Fruit fly (Drosophila melanogaster) whole organism, embryonic: ENCODE measurements around the gene CG34450.

ENCODE experiments used
- ATbp ChIP-seq: fragments of 200-800 bp; sonication (Bioruptor generic); optimal IDR thresholded peaks from 2 replicates; lab custom pipeline; 2017; ENCODE audit warnings: missing biosample characterization, mild to moderate bottlenecking, missing genetic modification characterization, missing genetic modification reagents
- Abd-B ChIP-seq: fragments of 200-800 bp; sonication (Bioruptor generic); optimal IDR thresholded peaks from 2 replicates; lab custom pipeline; 2018; ENCODE audit warnings: missing biosample characterization, mild to moderate bottlenecking, missing genetic modification characterization, moderate library complexity
- Antp ChIP-seq: fragments of 200-800 bp; sonication (Bioruptor generic); optimal IDR thresholded peaks from 3 replicates; lab custom pipeline; 2016; ENCODE audit warnings: missing biosample characterization, missing genetic modification characterization
- CG10209 ChIP-seq: fragments of 200-800 bp; sonication (Bioruptor generic); optimal IDR thresholded peaks from 3 replicates; lab custom pipeline; 2017; ENCODE audit warnings: missing biosample characterization, mild to moderate bottlenecking, missing genetic modification characterization, missing genetic modification reagents
- CG11398 ChIP-seq: fragments of 200-800 bp; sonication (Bioruptor generic); optimal IDR thresholded peaks from 2 replicates; lab custom pipeline; 2016; ENCODE audit warnings: missing biosample characterization, missing genetic modification characterization
- CG12236 ChIP-seq: fragments of 200-800 bp; sonication (Bioruptor generic); optimal IDR thresholded peaks from 2 replicates; lab custom pipeline; 2016; ENCODE audit warnings: missing biosample characterization, missing genetic modification characterization
- CG13775 ChIP-seq: fragments of 200-800 bp; sonication (Bioruptor generic); optimal IDR thresholded peaks from 3 replicates; lab custom pipeline; 2017; ENCODE audit warnings: missing biosample characterization, mild to moderate bottlenecking, missing genetic modification characterization
- CG13894 ChIP-seq: fragments of 200-800 bp; sonication (Bioruptor generic); optimal IDR thresholded peaks from 3 replicates; lab custom pipeline; 2018; ENCODE audit warnings: missing biosample characterization, mild to moderate bottlenecking, missing genetic modification characterization, moderate library complexity
- CG17359 ChIP-seq: fragments of 200-800 bp; sonication (Bioruptor generic); optimal IDR thresholded peaks from 3 replicates; lab custom pipeline; 2018; ENCODE audit warnings: missing biosample characterization, mild to moderate bottlenecking, missing genetic modification characterization, moderate library complexity
- CG17829 ChIP-seq: fragments of 200-800 bp; optimal IDR thresholded peaks from 2 replicates; lab custom pipeline; 2019; ENCODE audit warnings: missing biosample characterization, mild to moderate bottlenecking, missing genetic modification characterization, moderate library complexity
- CG1792 ChIP-seq: fragments of 200-800 bp; sonication (Bioruptor generic); optimal IDR thresholded peaks from 2 replicates; lab custom pipeline; 2016; ENCODE audit warnings: missing biosample characterization, missing genetic modification characterization
- CG18262 ChIP-seq: fragments of 200-800 bp; optimal IDR thresholded peaks from 3 replicates; lab custom pipeline; 2019; ENCODE audit warnings: missing biosample characterization, mild to moderate bottlenecking, missing genetic modification characterization, moderate library complexity
- CG18764 ChIP-seq: fragments of 200-800 bp; sonication (Bioruptor generic); optimal IDR thresholded peaks from 3 replicates; lab custom pipeline; 2016; ENCODE audit warnings: missing biosample characterization, missing genetic modification characterization
- CG2712 ChIP-seq: fragments of 200-800 bp; optimal IDR thresholded peaks from 3 replicates; lab custom pipeline; 2019; ENCODE audit warnings: missing biosample characterization, mild to moderate bottlenecking, missing genetic modification characterization, moderate library complexity
- CG32532 ChIP-seq: fragments of 200-800 bp; sonication (Bioruptor generic); IDR thresholded peaks from 2 replicates; pipeline ENCODE4 v1.3.6; 2022; ENCODE audit warnings: missing biosample characterization, missing genetic modification characterization
- CG34422 ChIP-seq: fragments of 200-800 bp; sonication (Bioruptor generic); IDR thresholded peaks from 3 replicates; pipeline ENCODE4 v1.3.6; 2022; ENCODE audit warnings: missing biosample characterization, missing genetic modification characterization
- CG3847 ChIP-seq: fragments of 200-800 bp; sonication (Bioruptor generic); IDR thresholded peaks from 2 replicates; pipeline ENCODE4 v1.3.6; 2022; ENCODE audit warnings: missing biosample characterization, missing genetic modification characterization
- CG5245 ChIP-seq: fragments of 200-800 bp; sonication (Bioruptor generic); optimal IDR thresholded peaks from 3 replicates; lab custom pipeline; 2016; ENCODE audit warnings: missing biosample characterization, missing genetic modification characterization
- CG7556 ChIP-seq: fragments of 200-800 bp; sonication (Bioruptor generic); optimal IDR thresholded peaks from 2 replicates; lab custom pipeline; 2017; ENCODE audit warnings: missing biosample characterization, mild to moderate bottlenecking, missing genetic modification characterization
- CG7786 ChIP-seq: fragments of 200-800 bp; sonication (Bioruptor generic); optimal IDR thresholded peaks from 2 replicates; lab custom pipeline; 2016; ENCODE audit warnings: missing biosample characterization, missing genetic modification characterization
- CG9437 ChIP-seq: fragments of 200-800 bp; sonication (Bioruptor generic); optimal IDR thresholded peaks from 2 replicates; lab custom pipeline; 2018; ENCODE audit warnings: missing biosample characterization, mild to moderate bottlenecking, missing genetic modification characterization
- Camta ChIP-seq: fragments of 200-800 bp; sonication (Bioruptor generic); optimal IDR thresholded peaks from 2 replicates; lab custom pipeline; 2016; ENCODE audit warnings: missing biosample characterization, missing genetic modification characterization
- Dek ChIP-seq: fragments of 200-800 bp; sonication (Bioruptor generic); optimal IDR thresholded peaks from 3 replicates; lab custom pipeline; 2019; ENCODE audit warnings: missing biosample characterization, mild to moderate bottlenecking, missing genetic modification characterization, moderate library complexity
- E2f2 ChIP-seq: fragments of 200-800 bp; sonication (Bioruptor generic); IDR thresholded peaks from 2 replicates; pipeline ENCODE4 v1.3.6; 2022; ENCODE audit warnings: missing biosample characterization, missing genetic modification characterization
- Ets97D ChIP-seq: fragments of 200-800 bp; sonication (Bioruptor generic); optimal IDR thresholded peaks from 3 replicates; lab custom pipeline; 2016; ENCODE audit warnings: missing biosample characterization, missing genetic modification characterization
- HLH54F ChIP-seq: fragments of 200-800 bp; sonication (Bioruptor generic); optimal IDR thresholded peaks from 3 replicates; lab custom pipeline; 2016; ENCODE audit warnings: missing biosample characterization, missing genetic modification characterization
- Hr3 ChIP-seq: fragments of 200-800 bp; sonication (Bioruptor generic); optimal IDR thresholded peaks from 3 replicates; lab custom pipeline; 2016; ENCODE audit warnings: missing biosample characterization, missing genetic modification characterization
- Hsf ChIP-seq: fragments of 200-800 bp; sonication (Bioruptor generic); optimal IDR thresholded peaks from 3 replicates; lab custom pipeline; 2016; ENCODE audit warnings: missing biosample characterization, missing genetic modification characterization
- Jarid2 ChIP-seq: fragments of 200-800 bp; sonication (Bioruptor generic); optimal IDR thresholded peaks from 3 replicates; lab custom pipeline; 2017; ENCODE audit warnings: mild to moderate bottlenecking, missing biosample characterization, missing genetic modification reagents, missing genetic modification characterization
- NK7.1 ChIP-seq: fragments of 200-800 bp; sonication (Bioruptor generic); optimal IDR thresholded peaks from 3 replicates; lab custom pipeline; 2016; ENCODE audit warnings: missing biosample characterization, missing genetic modification characterization
- NfI ChIP-seq: fragments of 200-800 bp; sonication (Bioruptor generic); optimal IDR thresholded peaks from 3 replicates; lab custom pipeline; 2018; ENCODE audit warnings: missing biosample characterization, mild to moderate bottlenecking, missing genetic modification characterization, moderate library complexity
- Sry-δ ChIP-seq: fragments of 200-800 bp; sonication (Bioruptor generic); optimal IDR thresholded peaks from 2 replicates; lab custom pipeline; 2016; ENCODE audit warnings: missing biosample characterization, missing genetic modification characterization
- Stat92E ChIP-seq, 3 experiments: fragments of >200 bp in 2 of 3; fragments of 200-800 bp in 1 of 3; sonication (Bioruptor generic) in 1 of 3; optimal IDR thresholded peaks; 2 replicates each; lab custom pipeline; 2017 to 2019; ENCODE audit warnings: missing biosample characterization in 3 of 3, missing genetic modification characterization in 3 of 3, mild to moderate bottlenecking in 1 of 3, moderate library complexity in 1 of 3
- ac ChIP-seq: fragments of 200-800 bp; sonication (Bioruptor generic); optimal IDR thresholded peaks from 3 replicates; lab custom pipeline; 2017; ENCODE audit warnings: missing biosample characterization, mild to moderate bottlenecking, missing genetic modification characterization
- amos ChIP-seq: fragments of 200-800 bp; sonication (Bioruptor generic); IDR thresholded peaks from 2 replicates; pipeline ENCODE4 v1.3.6; 2022; ENCODE audit warnings: missing biosample characterization, missing genetic modification characterization; ENCODE audit not compliant: partially characterized antibody
- az2 ChIP-seq: fragments of 200-800 bp; sonication (Bioruptor generic); optimal IDR thresholded peaks from 3 replicates; lab custom pipeline; 2016; ENCODE audit warnings: missing biosample characterization, missing genetic modification characterization
- bab2 ChIP-seq: fragments of 200-800 bp; sonication (Bioruptor generic); optimal IDR thresholded peaks from 2 replicates; lab custom pipeline; 2016; ENCODE audit warnings: missing biosample characterization, missing genetic modification characterization
- bcd ChIP-seq: fragments of 200-800 bp; sonication (Bioruptor generic); optimal IDR thresholded peaks from 2 replicates; lab custom pipeline; 2017; ENCODE audit warnings: missing biosample characterization, mild to moderate bottlenecking, missing genetic modification characterization
- cato ChIP-seq: fragments of 200-800 bp; sonication (Bioruptor generic); optimal IDR thresholded peaks from 2 replicates; lab custom pipeline; 2016; ENCODE audit warnings: missing biosample characterization, missing genetic modification characterization, borderline replicate concordance
- dati ChIP-seq: fragments of 200-800 bp; sonication (Bioruptor generic); IDR thresholded peaks from 2 replicates; pipeline ENCODE4 v1.3.6; 2022; ENCODE audit warnings: missing biosample characterization, missing genetic modification characterization
- dmrt11E ChIP-seq: fragments of 200-800 bp; sonication (Bioruptor generic); optimal IDR thresholded peaks from 3 replicates; lab custom pipeline; 2018; ENCODE audit warnings: missing biosample characterization, mild to moderate bottlenecking, missing genetic modification characterization, moderate library complexity
- eve ChIP-seq, 2 experiments: fragments of >200 bp; optimal IDR thresholded peaks; 2 replicates each; lab custom pipeline; 2017; ENCODE audit warnings: missing biosample characterization in 2 of 2, missing genetic modification characterization in 2 of 2
- fu2 ChIP-seq: fragments of 200-800 bp; sonication (Bioruptor generic); optimal IDR thresholded peaks from 2 replicates; lab custom pipeline; 2016; ENCODE audit warnings: missing biosample characterization, missing genetic modification characterization
- gfzf ChIP-seq: fragments of 200-800 bp; sonication (Bioruptor generic); optimal IDR thresholded peaks from 2 replicates; lab custom pipeline; 2016; ENCODE audit warnings: missing biosample characterization, mild to moderate bottlenecking, missing genetic modification characterization, moderate library complexity
- jing ChIP-seq: fragments of 200-800 bp; sonication (Bioruptor generic); optimal IDR thresholded peaks from 2 replicates; lab custom pipeline; 2018; ENCODE audit warnings: missing biosample characterization, mild to moderate bottlenecking, missing genetic modification characterization
- pum ChIP-seq: fragments of 200-800 bp; sonication (Bioruptor generic); optimal IDR thresholded peaks from 2 replicates; lab custom pipeline; 2016; ENCODE audit warnings: missing biosample characterization, missing genetic modification characterization
- ranshi ChIP-seq: fragments of 200-800 bp; sonication (Bioruptor generic); IDR thresholded peaks from 2 replicates; pipeline ENCODE4 v1.3.6; 2022; ENCODE audit warnings: missing biosample characterization, missing genetic modification characterization
- sisA ChIP-seq: fragments of 200-800 bp; sonication (Bioruptor generic); IDR thresholded peaks from 2 replicates; pipeline ENCODE4 v1.3.6; 2022; ENCODE audit warnings: missing biosample characterization, missing genetic modification characterization
- trem ChIP-seq: fragments of 200-800 bp; optimal IDR thresholded peaks from 3 replicates; lab custom pipeline; 2019; ENCODE audit warnings: missing biosample characterization, mild to moderate bottlenecking, missing genetic modification characterization, moderate library complexity
- trh ChIP-seq: fragments of 200-800 bp; sonication (Bioruptor generic); optimal IDR thresholded peaks from 2 replicates; lab custom pipeline; 2016; ENCODE audit warnings: missing biosample characterization, missing genetic modification characterization
- z ChIP-seq: fragments of 200-800 bp; sonication (Bioruptor generic); IDR thresholded peaks from 3 replicates; pipeline ENCODE4 v1.3.6; 2022; ENCODE audit warnings: missing biosample characterization, missing genetic modification characterization

Gene CG34450

DNA sequence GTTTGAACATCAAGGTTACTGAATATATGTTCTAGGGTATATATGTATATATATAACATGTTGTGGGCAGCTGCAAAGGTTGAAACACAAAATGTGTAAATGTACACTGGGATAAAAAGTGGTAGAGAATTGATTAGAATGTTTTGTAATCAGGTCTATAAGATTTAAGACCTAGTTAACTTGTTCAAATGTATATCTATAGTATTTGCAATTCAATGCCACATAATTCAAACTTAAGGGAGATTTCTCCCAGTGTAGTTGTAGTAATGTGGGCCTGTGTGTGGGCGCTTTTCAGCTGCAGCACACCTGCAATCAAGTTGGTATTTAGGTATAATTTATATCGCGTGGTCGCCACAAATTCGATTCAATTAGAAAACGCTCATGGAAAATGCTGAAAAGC is 18.9 kb upstream of the CG34450 start (continued):
- TF ChIP-seq CG11398 (no peak), bab2 (GFP tag; lab: Kevin White, UChicago) (peak; percentile 38), jing (GFP tag; lab: Kevin White, UChicago) (peak; percentile 52), CG32532 (GFP tag; lab: Robert Waterston, UW) (peak; percentile 41; the same call in 1 of the 2 replicates), CG7556 (GFP tag; lab: Kevin White, UChicago) (peak; percentile 35), CG1792 (GFP tag; lab: Kevin White, UChicago) (peak; percentile 22), CG12236 (GFP tag; lab: Kevin White, UChicago) (no peak), NfI (GFP tag; lab: Kevin White, UChicago) (peak; percentile 37), NK7.1 (GFP tag; lab: Kevin White, UChicago) (peak; percentile 15), Camta (peak; percentile 34), amos (GFP tag; lab: Robert Waterston, UW) (no peak), CG18764 (GFP tag; lab: Kevin White, UChicago) (peak; percentile 9), fu2 (GFP tag; lab: Kevin White, UChicago) (peak; percentile 6), CG10209 (GFP tag; lab: Kevin White, UChicago) (peak; percentile 53), CG13775 (GFP tag; lab: Kevin White, UChicago) (peak; percentile 6), CG3847 (GFP tag; lab: Robert Waterston, UW) (0 out of 2 replicates have a peak, but pooled peaks have one; percentile 13), Hsf (peak; percentile 52), eve (GFP tag; optimal IDR thresholded peaks at IDR 0.05; lab: Kevin White, UChicago) (peak in 1 of 2 experiments; percentile 67), az2 (GFP tag; lab: Kevin White, UChicago) (peak; percentile 60), Abd-B (GFP tag; lab: Kevin White, UChicago) (peak; percentile 37), bcd (GFP tag; lab: Kevin White, UChicago) (peak; percentile 51), dmrt11E (tag; lab: Kevin White, UChicago) (peak; percentile 29), CG2712 (tag; lab: Kevin White, UChicago) (peak; percentile 70), CG17829 (tag; lab: Kevin White, UChicago) (peak; percentile 49), CG9437 (GFP tag; lab: Kevin White, UChicago) (peak; percentile 43), z (GFP tag; lab: Robert Waterston, UW) (no peak), Hr3 (GFP tag; lab: Kevin White, UChicago) (peak; percentile 33), Ets97D (GFP tag; lab: Kevin White, UChicago) (peak; percentile 1), CG13894 (tag; lab: Kevin White, UChicago) (no peak), CG5245 (GFP tag; lab: Kevin White, UChicago) (peak; percentile 31), trem (tag; lab: Kevin White, UChicago) (peak; percentile 33), ATbp (GFP tag; lab: Kevin White, UChicago) (peak; percentile 59), CG7786 (GFP tag; lab: Kevin White, UChicago) (peak; percentile 13), CG34422 (GFP tag; lab: Robert Waterston, UW) (peak; percentile 57; the same call in 2 of the 3 replicates), Stat92E (GFP tag; optimal IDR thresholded peaks at IDR 0.05; lab: Kevin White, UChicago) (no peak), dati (GFP tag; lab: Robert Waterston, UW) (no peak), gfzf (GFP tag; lab: Kevin White, UChicago) (no peak), CG17359 (tag; lab: Kevin White, UChicago) (peak; percentile 72), ac (GFP tag; lab: Kevin White, UChicago) (peak; percentile 12), CG18262 (tag; lab: Kevin White, UChicago) (peak; percentile 54), pum (GFP tag; lab: Kevin White, UChicago) (peak; percentile 37), trh (GFP tag; lab: Kevin White, UChicago) (no peak), HLH54F (GFP tag; lab: Kevin White, UChicago) (peak; percentile 9), ranshi (GFP tag; lab: Robert Waterston, UW) (0 out of 2 replicates have a peak, but pooled peaks have one; percentile 27), sisA (peak; percentile 37; the same call in 1 of the 2 replicates), cato (GFP tag; lab: Kevin White, UChicago) (no peak), E2f2 (peak; percentile 30; the same call in 1 of the 2 replicates), Antp (GFP tag; lab: Kevin White, UChicago) (peak; percentile 36), Dek (no peak), Sry-δ (no peak), Jarid2 (GFP tag; lab: Kevin White, UChicago) (peak; percentile 3)
